Worm (Caenorhabditis elegans) whole organism, midembryonic: ENCODE measurements around the gene srw-34.

Experiments used
- T22C8.4 ChIP-seq: fragments of 200-800 bp; sonication (Bioruptor generic); IDR thresholded peaks from 2 replicates; pipeline ENCODE4 v1.3.6; 2022; ENCODE audit warnings: missing genetic modification characterization, missing compliant biosample characterization
- cog-1 ChIP-seq: sonication (generic microtip); optimal IDR thresholded peaks from 2 replicates; lab custom pipeline; 2016; ENCODE audit warnings: missing genetic modification characterization, missing compliant biosample characterization
- flt-1 ChIP-seq: fragments of 200-800 bp; sonication (Bioruptor generic); IDR thresholded peaks from 2 replicates; pipeline ENCODE4 v1.3.6; 2022; ENCODE audit warnings: missing genetic modification characterization, missing compliant biosample characterization
- klf-2 ChIP-seq: fragments of 200-800 bp; sonication (Bioruptor generic); conservative IDR thresholded peaks from 2 replicates; pipeline ENCODE4 v1.3.6; 2022; ENCODE audit warnings: missing genetic modification reagents, missing genetic modification characterization, missing compliant biosample characterization
- med-1 ChIP-seq: sonication (generic microtip); optimal IDR thresholded peaks from 2 replicates; lab custom pipeline; 2017; ENCODE audit warnings: missing genetic modification characterization, mild to moderate bottlenecking, missing compliant biosample characterization, antibody characterized with exemption, missing genetic modification reagents; ENCODE audit not compliant: insufficient read depth
- ref-1 ChIP-seq: fragments of 200-800 bp; sonication (Bioruptor generic); conservative IDR thresholded peaks from 2 replicates; pipeline ENCODE4 v1.3.6; 2022; ENCODE audit warnings: missing genetic modification reagents, missing genetic modification characterization, missing compliant biosample characterization
- tab-1 ChIP-seq: fragments of 200-800 bp; sonication (Bioruptor generic); IDR thresholded peaks from 2 replicates; pipeline ENCODE4 v1.3.6; 2022; ENCODE audit warnings: missing genetic modification characterization, missing compliant biosample characterization
- ztf-23 ChIP-seq: fragments of 200-800 bp; sonication (Bioruptor generic); IDR thresholded peaks from 2 replicates; pipeline ENCODE4 v1.3.6; 2022; ENCODE audit warnings: missing genetic modification reagents, missing genetic modification characterization, missing compliant biosample characterization
- ztf-29 ChIP-seq: fragments of 200-800 bp; sonication (Bioruptor generic); IDR thresholded peaks from 2 replicates; pipeline ENCODE4 v1.3.6; 2022; ENCODE audit warnings: missing genetic modification reagents, missing genetic modification characterization, missing compliant biosample characterization

srw-34 gene

DNA sequence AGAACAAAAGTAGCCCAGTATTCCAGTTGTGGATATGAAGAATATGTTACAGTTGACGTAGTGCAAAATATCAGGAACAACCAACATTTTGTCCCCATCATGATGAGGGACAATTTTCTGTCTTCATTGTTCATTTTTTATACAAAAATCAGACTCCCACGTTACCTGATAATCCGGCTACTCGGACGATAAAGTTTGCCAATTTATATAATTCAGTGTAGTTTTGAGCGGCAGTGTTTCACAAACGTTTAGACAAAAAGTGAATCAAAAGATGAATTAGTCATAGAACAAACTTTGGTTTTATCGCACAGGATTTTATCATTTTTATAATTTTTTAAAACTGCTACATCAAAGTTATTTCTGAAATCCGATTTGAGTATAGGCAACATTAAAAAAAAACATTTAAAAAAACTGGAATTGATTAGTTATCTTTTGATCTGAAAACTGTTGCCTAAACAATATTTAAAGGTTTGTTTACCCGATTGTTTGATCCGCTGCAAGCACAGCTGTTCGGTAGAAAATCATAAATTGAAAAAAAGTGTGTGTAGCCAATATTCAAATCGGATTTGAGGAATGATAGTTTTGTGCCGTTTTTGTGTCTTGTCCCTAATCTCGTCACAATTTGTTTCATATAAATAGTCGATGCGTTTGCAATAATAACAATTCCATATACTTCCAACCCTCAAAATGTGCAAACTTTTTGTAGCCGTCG, 41.1 kb downstream of the srw-34 start, which contains the start of the genes F57E7.4 and spig-6:
Gene F57E7.4 (minus strand): TSS at position 101 of the 712 bp plus-strand sequence.
Gene spig-6 (plus strand): TSS at position 662 of the 712 bp plus-strand sequence.
- TF ChIP-seq cog-1 (tag; lab: Kevin White, UChicago) (no peak), med-1 (GFP tag; lab: Kevin White, UChicago) (no peak), flt-1 (GFP tag; lab: Robert Waterston, UW) (no peak), T22C8.4 (GFP tag; lab: Robert Waterston, UW) (no peak)

DNA sequence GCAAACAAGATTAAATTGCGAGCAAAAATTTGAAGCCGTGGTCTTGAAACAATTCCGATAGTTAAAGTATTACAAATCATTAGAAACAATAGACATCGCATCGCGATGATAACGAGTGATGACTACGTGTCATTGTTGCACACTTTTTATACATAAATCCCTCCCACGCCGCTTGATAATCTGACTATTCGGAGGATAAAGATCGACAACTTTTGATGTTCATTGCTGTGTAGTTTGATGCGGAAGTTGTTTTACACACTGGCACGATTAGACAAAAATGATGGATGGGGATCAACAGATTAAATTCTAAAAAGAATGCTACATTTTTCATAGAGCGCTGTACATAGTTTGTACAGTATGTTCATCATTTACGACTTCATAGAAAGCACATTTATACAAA, 42.9 kb downstream of the srw-34 start, which contains the start of gene T08G3.11:
Gene T08G3.11 (minus strand): TSS at position 101 of the 400 bp plus-strand sequence.
- TF ChIP-seq ztf-23 (GFP tag; lab: Robert Waterston, UW), result no peak

DNA sequence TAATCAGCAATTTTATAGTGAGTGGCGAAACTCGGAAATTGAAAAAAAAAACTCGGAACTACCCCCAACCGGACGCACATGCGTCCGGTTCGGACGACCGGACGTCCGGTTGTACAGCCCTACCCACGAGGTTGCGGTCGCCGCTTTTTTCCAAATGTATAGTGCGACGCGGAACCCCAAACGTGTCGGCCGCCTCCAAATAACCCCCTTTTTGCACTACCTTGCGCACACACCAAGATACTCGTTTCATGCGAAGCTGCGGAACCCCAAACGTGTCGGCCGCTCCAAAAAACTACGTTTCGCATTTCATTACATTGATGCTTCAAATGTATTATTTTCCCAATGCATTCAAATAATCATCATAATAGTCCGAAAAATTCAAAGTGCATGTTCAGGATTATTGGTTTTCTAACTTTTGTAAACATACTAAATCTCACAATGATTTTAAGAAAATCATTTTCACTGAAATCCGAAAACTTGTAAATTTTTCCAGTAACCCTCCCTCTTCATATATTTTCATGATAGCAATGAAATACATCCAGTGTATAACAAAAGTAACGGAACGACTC, 50.1 kb downstream of the srw-34 start, which contains the start of gene srw-35:
Gene srw-35 (plus strand): TSS at position 519 of the 569 bp plus-strand sequence.
- TF ChIP-seq ref-1 (GFP tag; lab: Robert Waterston, UW) (no peak), klf-2 (GFP tag; lab: Robert Waterston, UW) (no peak), ztf-23 (GFP tag; lab: Robert Waterston, UW) (no peak), ztf-29 (GFP tag; lab: Robert Waterston, UW) (no peak), flt-1 (GFP tag; lab: Robert Waterston, UW) (no peak), tab-1 (no peak), med-1 (GFP tag; lab: Kevin White, UChicago) (no peak), T22C8.4 (GFP tag; lab: Robert Waterston, UW) (no peak), cog-1 (tag; lab: Kevin White, UChicago) (no peak)

DNA sequence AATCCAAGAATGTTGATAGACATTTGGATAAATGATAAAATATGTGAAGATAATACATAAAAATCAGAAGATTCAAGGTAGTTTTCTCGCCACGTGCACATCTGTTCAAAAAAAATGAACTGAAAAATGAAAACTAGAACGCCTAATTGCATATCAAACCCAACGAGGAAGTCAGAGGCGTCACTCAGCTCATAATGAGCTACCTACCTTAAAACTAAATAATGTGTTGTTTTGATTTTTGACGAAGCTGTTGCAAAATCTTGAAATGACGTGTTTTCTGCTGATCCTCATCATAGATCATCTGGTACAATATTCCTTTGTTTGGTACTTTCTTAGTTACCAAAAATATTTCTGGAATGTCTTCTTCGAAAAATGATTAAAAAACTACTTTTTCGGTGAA, 51.2 kb downstream of the srw-34 start, which contains the start of gene srh-138:
Gene srh-138 (minus strand): TSS at position 101 of the 400 bp plus-strand sequence.
- TF ChIP-seq klf-2 (GFP tag; lab: Robert Waterston, UW) (no peak), flt-1 (GFP tag; lab: Robert Waterston, UW) (no peak), tab-1 (no peak), ref-1 (GFP tag; lab: Robert Waterston, UW) (no peak), cog-1 (tag; lab: Kevin White, UChicago) (no peak), med-1 (GFP tag; lab: Kevin White, UChicago) (no peak), ztf-29 (GFP tag; lab: Robert Waterston, UW) (no peak), ztf-23 (GFP tag; lab: Robert Waterston, UW) (no peak), T22C8.4 (GFP tag; lab: Robert Waterston, UW) (no peak)
